Worm (Caenorhabditis elegans): ENCODE results near the gene ragc-1.

The ragc-1 gene

DNA sequence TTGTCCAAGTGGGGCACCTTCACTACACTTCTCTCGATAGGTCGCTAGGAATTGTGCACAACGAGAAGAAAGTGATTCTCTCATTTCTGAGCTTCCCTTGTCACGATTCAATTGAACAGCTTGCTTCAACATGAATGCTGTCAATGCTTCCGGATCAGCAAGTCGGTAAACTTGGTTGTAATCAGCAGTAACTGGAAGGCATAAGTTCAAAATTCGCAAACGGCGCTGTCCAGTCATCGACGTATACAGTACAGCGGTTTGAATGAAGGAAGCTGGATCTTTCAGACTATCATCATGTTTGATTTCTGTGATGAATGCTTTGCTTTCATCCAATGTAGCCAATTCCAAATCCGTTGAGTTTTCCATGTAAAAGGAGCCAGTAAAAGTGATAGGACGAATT is 41.6 kb downstream of the ragc-1 start:
- TF ChIP-seq unc-62 (GFP tag; optimal IDR thresholded peaks at IDR 0.05) (no peak), ekl-4 (GFP tag; IDR thresholded peaks at IDR 0.05) (0 out of 2 replicates have a peak, but pooled peaks have one; percentile 11)

DNA sequence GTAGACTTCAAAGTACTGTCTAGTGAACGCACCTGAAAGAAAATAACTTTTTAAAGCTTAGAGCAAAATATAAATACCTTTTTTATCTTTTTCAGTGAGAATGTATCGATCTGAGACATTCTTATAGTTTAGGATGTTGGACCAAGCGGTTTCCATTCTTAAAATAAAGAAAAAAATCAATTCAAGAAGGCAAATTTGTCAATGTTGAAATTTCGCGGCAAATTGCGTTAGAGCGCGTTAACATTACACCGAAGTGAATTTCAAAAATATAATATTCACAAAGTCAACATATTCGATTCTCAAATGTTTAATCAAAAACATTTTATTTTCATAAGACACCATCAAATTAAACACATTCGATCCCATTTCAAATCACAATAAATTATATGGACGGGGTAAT is 43.1 kb downstream of the ragc-1 start, which contains the start of gene F12F6.7:
Gene F12F6.7, minus strand, starts transcription at position 157 of the 400 bp plus-strand sequence.
- TF ChIP-seq lin-54 (GFP tag; optimal IDR thresholded peaks at IDR 0.05) (no peak), hrde-1 (tag; optimal IDR thresholded peaks at IDR 0.05; ENCODE audit: borderline replicate concordance) (peak; percentile 37), F39B2.1 (GFP tag; IDR thresholded peaks at IDR 0.05) (0 out of 2 replicates have a peak, but pooled peaks have one; percentile 35), chd-7 (tag; optimal IDR thresholded peaks at IDR 0.05) (no peak), efl-1 (GFP tag; optimal IDR thresholded peaks at IDR 0.05) (peak; percentile 5), lag-1 (GFP tag; IDR thresholded peaks at IDR 0.05) (no peak), ekl-4 (GFP tag; IDR thresholded peaks at IDR 0.05) (no peak), snpc-1.1 (tag; optimal IDR thresholded peaks at IDR 0.05; ENCODE audit: insufficient read depth) (no peak), hsf-1 (GFP tag; IDR thresholded peaks at IDR 0.05) (no peak), aptf-3 (GFP tag; IDR thresholded peaks at IDR 0.05) (no peak), lin-35 (GFP tag; optimal IDR thresholded peaks at IDR 0.05) (no peak), nfya-2 (GFP tag; IDR thresholded peaks at IDR 0.05) (no peak)
